Worm (Caenorhabditis elegans) whole organism, mixed stage, embryonic: ENCODE results near the gene F46E10.18.

Source experiments
- M03D4.4 ChIP-seq: sonication (generic microtip); optimal IDR thresholded peaks from 2 replicates; lab custom pipeline; 2017; ENCODE audit warnings: mild to moderate bottlenecking, missing genetic modification characterization, missing compliant biosample characterization
- blmp-1 ChIP-seq: fragments of 150-350 bp; optimal IDR thresholded peaks from 2 replicates; lab custom pipeline; 2014; ENCODE audit warnings: missing biosample characterization, missing genetic modification characterization
- ceh-39 ChIP-seq: fragments of 150-350 bp; optimal IDR thresholded peaks from 2 replicates; lab custom pipeline; 2014; ENCODE audit warnings: missing biosample characterization, missing genetic modification characterization
- ceh-43 ChIP-seq: fragments of 200-800 bp; sonication (Bioruptor generic); optimal IDR thresholded peaks from 2 replicates; lab custom pipeline; 2018; ENCODE audit warnings: mild to moderate bottlenecking, missing genetic modification characterization, moderate library complexity, missing compliant biosample characterization
- ceh-83 ChIP-seq: fragments of 200-800 bp; sonication (Bioruptor generic); optimal IDR thresholded peaks from 2 replicates; lab custom pipeline; 2018; ENCODE audit warnings: mild to moderate bottlenecking, missing genetic modification characterization, missing compliant biosample characterization
- ces-1 ChIP-seq: fragments of 150-350 bp; optimal IDR thresholded peaks from 2 replicates; lab custom pipeline; 2014; ENCODE audit warnings: missing biosample characterization, missing genetic modification reagents, missing genetic modification characterization
- cnd-1 ChIP-seq: fragments of 200-800 bp; sonication (Bioruptor generic); optimal IDR thresholded peaks from 2 replicates; lab custom pipeline; 2018; ENCODE audit warnings: mild to moderate bottlenecking, missing genetic modification characterization, missing compliant biosample characterization
- drap-1 ChIP-seq: fragments of 200-800 bp; sonication (Bioruptor generic); optimal IDR thresholded peaks from 3 replicates; lab custom pipeline; 2018; ENCODE audit warnings: mild to moderate bottlenecking, missing genetic modification characterization, missing compliant biosample characterization
- elt-1 ChIP-seq: sonication (generic microtip); optimal IDR thresholded peaks from 2 replicates; lab custom pipeline; 2017; ENCODE audit warnings: missing genetic modification characterization, mild to moderate bottlenecking, missing compliant biosample characterization, antibody characterized with exemption, moderate library complexity, borderline replicate concordance; ENCODE audit not compliant: insufficient read depth
- elt-3 ChIP-seq: fragments of 150-350 bp; optimal IDR thresholded peaks from 2 replicates; lab custom pipeline; 2014; ENCODE audit warnings: missing biosample characterization, missing genetic modification characterization
- flh-1 ChIP-seq: fragments of 200-800 bp; sonication (Bioruptor generic); optimal IDR thresholded peaks from 2 replicates; lab custom pipeline; 2018; ENCODE audit warnings: mild to moderate bottlenecking, missing genetic modification characterization, moderate library complexity, missing compliant biosample characterization
- ham-2 ChIP-seq: fragments of 200-800 bp; sonication (Bioruptor generic); optimal IDR thresholded peaks from 2 replicates; lab custom pipeline; 2018; ENCODE audit warnings: mild to moderate bottlenecking, missing genetic modification characterization, missing compliant biosample characterization
- lin-13 ChIP-seq: fragments of 150-350 bp; optimal IDR thresholded peaks from 2 replicates; lab custom pipeline; 2014; ENCODE audit warnings: missing biosample characterization, missing genetic modification characterization
- lin-32 ChIP-seq: fragments of 200-800 bp; sonication (Bioruptor generic); optimal IDR thresholded peaks from 2 replicates; lab custom pipeline; 2018; ENCODE audit warnings: mild to moderate bottlenecking, missing genetic modification characterization, missing compliant biosample characterization
- lsy-2 ChIP-seq: fragments of 150-350 bp; optimal IDR thresholded peaks from 2 replicates; lab custom pipeline; 2014; ENCODE audit warnings: missing biosample characterization, missing genetic modification characterization
- mab-5 ChIP-seq: fragments of 150-350 bp; optimal IDR thresholded peaks from 2 replicates; lab custom pipeline; 2014; ENCODE audit warnings: missing biosample characterization, missing genetic modification characterization
- mep-1 ChIP-seq: fragments of 150-350 bp; optimal IDR thresholded peaks from 2 replicates; lab custom pipeline; 2017; ENCODE audit warnings: missing biosample characterization, missing genetic modification reagents, missing genetic modification characterization, inconsistent platforms
- mls-2 ChIP-seq: sonication (generic microtip); optimal IDR thresholded peaks from 2 replicates; lab custom pipeline; 2016; ENCODE audit warnings: mild to moderate bottlenecking, missing genetic modification characterization, moderate library complexity, missing compliant biosample characterization
- nhr-12 ChIP-seq: fragments of 150-350 bp; optimal IDR thresholded peaks from 2 replicates; lab custom pipeline; 2014; ENCODE audit warnings: missing biosample characterization, missing genetic modification characterization
- nhr-2 ChIP-seq: fragments of 150-350 bp; optimal IDR thresholded peaks from 2 replicates; lab custom pipeline; 2014; ENCODE audit warnings: missing biosample characterization, missing genetic modification characterization
- nhr-237 ChIP-seq: fragments of 150-350 bp; optimal IDR thresholded peaks from 2 replicates; lab custom pipeline; 2014; ENCODE audit warnings: missing biosample characterization, missing genetic modification characterization
- nhr-28 ChIP-seq: fragments of 150-350 bp; optimal IDR thresholded peaks from 2 replicates; lab custom pipeline; 2014; ENCODE audit warnings: missing biosample characterization, missing genetic modification characterization
- nhr-76 ChIP-seq: sonication (generic microtip); optimal IDR thresholded peaks from 2 replicates; lab custom pipeline; 2017; ENCODE audit warnings: missing biosample characterization, missing genetic modification characterization
- pha-4 ChIP-seq: fragments of 150-350 bp; optimal IDR thresholded peaks from 2 replicates; lab custom pipeline; 2018; ENCODE audit warnings: missing biosample characterization, missing genetic modification reagents, missing genetic modification characterization
- sem-2 ChIP-seq: fragments of 200-800 bp; sonication (Bioruptor generic); optimal IDR thresholded peaks from 2 replicates; lab custom pipeline; 2018; ENCODE audit warnings: mild to moderate bottlenecking, missing genetic modification characterization, missing compliant biosample characterization
- snpc-4 ChIP-seq: fragments of 150-350 bp; optimal IDR thresholded peaks from 2 replicates; lab custom pipeline; 2014; ENCODE audit warnings: missing biosample characterization, missing genetic modification characterization
- sptf-1 ChIP-seq: sonication (generic microtip); optimal IDR thresholded peaks from 2 replicates; lab custom pipeline; 2017; ENCODE audit warnings: mild to moderate bottlenecking, missing genetic modification characterization, moderate library complexity, missing compliant biosample characterization
- tbx-8 ChIP-seq: fragments of 200-800 bp; sonication (Bioruptor generic); optimal IDR thresholded peaks from 2 replicates; lab custom pipeline; 2018; ENCODE audit warnings: mild to moderate bottlenecking, missing genetic modification characterization, moderate library complexity, missing compliant biosample characterization
- unc-120 ChIP-seq: sonication (generic microtip); optimal IDR thresholded peaks from 2 replicates; lab custom pipeline; 2017; ENCODE audit warnings: missing genetic modification characterization, missing compliant biosample characterization; ENCODE audit not compliant: poor library complexity, severe bottlenecking
- unc-39 ChIP-seq: fragments of 150-350 bp; optimal IDR thresholded peaks from 2 replicates; lab custom pipeline; 2014; ENCODE audit warnings: missing biosample characterization, missing genetic modification characterization
- unc-62 ChIP-seq: fragments of 150-350 bp; optimal IDR thresholded peaks from 2 replicates; lab custom pipeline; 2014; ENCODE audit warnings: missing biosample characterization, missing genetic modification reagents, missing genetic modification characterization
- zip-8 ChIP-seq: fragments of 150-350 bp; optimal IDR thresholded peaks from 2 replicates; lab custom pipeline; 2014; ENCODE audit warnings: missing biosample characterization, missing genetic modification characterization
- ztf-11 ChIP-seq: fragments of 150-350 bp; optimal IDR thresholded peaks from 2 replicates; lab custom pipeline; 2014; ENCODE audit warnings: missing biosample characterization, missing genetic modification characterization

F46E10.18 gene

DNA sequence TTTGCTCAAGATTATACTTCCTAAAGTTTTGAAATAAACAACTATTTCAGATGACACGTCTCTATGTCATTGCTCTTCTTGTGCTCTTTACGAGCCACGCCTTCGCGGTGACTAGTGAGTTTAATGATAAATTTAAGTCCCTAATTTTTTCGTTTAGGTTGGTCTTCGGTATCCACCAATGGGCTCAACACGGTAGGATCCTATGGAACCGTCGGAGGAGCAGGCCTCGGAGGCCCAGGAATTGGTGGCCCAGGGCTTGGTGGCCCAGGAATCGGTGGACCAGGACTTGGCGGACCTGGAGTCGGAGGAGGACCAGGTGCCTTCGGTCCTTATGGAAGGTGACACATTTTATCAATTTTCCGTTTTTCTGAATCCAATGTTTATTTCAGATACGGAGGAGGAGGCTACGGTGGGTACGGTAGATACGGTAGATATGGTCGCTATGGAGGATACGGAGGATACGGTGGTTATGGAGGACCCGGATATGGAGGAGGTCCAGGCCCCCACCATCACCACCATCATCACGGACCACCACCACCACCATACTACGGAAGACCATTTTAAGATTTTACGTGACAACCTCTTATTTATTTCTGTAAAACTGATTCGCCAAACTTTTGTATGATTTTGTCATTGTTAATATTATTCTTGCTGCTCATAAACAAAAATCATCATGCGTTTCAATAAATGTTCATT is at the start of gene F46E10.18, which contains the start of gene F46E10.2:
Gene F46E10.18 (plus strand): TSS at position 646 of the 696 bp plus-strand sequence.
Gene F46E10.2 (plus strand): TSS at position 51 of the 696 bp plus-strand sequence.
- TF ChIP-seq lin-32 (GFP tag; lab: Kevin White, UChicago) (no peak), ceh-39 (tag; lab: Kevin White, UChicago) (no peak), nhr-237 (no peak), blmp-1 (tag; lab: Kevin White, UChicago) (no peak)

DNA sequence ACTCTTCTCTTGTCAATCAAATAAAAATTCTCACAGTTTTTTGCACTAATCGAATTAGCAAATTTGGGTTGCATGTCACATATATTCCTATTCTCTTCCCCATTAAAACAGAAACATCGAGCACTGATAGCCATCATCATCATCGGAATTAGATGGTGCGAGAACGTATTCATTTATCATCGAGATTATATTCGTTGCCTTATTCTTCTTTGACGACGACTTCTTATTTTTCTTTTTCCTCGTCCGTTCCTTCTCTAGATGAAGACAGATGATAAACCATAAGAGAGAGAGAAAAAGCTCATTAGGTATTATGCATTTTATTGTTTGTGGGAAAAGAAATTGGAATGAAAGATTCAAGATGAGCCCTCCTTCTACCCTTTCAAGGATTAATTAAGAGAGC is 49.6 kb upstream of the F46E10.18 start:
- TF ChIP-seq elt-1 (tag; lab: Kevin White, UChicago) (peak; percentile 55), ces-1 (peak; percentile 18), M03D4.4 (tag; lab: Kevin White, UChicago) (no peak)

DNA sequence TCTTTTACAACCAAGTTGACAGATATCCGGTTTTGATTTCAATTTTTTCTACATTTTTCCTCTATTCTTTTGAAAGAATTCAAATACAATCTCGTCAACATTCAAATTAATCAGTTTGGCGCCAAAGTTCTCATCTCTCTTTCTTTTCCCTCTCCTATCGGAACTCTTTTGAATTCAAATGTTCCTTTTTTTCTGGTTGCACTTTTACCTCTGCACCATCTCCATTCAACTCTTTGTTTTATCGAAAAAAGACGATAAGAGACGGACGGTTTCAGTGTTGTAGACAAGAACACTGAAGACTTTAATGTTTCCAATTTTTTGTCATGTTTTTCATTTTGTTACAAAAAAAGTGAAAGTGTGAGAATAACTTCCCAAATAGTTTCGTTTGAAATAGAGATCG is 44.8 kb upstream of the F46E10.18 start:
- no peak for TF ChIP-seq nhr-28 (tag; lab: Kevin White, UChicago)
- TF ChIP-seq flh-1 (GFP tag; lab: Kevin White, UChicago): no peak
- no peak for TF ChIP-seq ceh-39 (tag; lab: Kevin White, UChicago)
- TF ChIP-seq unc-120 (tag; lab: Kevin White, UChicago): no peak
- TF ChIP-seq pha-4: no peak
- TF ChIP-seq zip-8 (tag; lab: Kevin White, UChicago): no peak
- no peak for TF ChIP-seq nhr-76
- no peak for TF ChIP-seq unc-39 (tag; lab: Kevin White, UChicago)
- no peak for TF ChIP-seq sem-2 (GFP tag; lab: Kevin White, UChicago)
- TF ChIP-seq mep-1 (tag; lab: Kevin White, UChicago): no peak
- no peak for TF ChIP-seq elt-3 (tag; lab: Kevin White, UChicago)
- no peak for TF ChIP-seq nhr-237
- no peak for TF ChIP-seq mab-5
- no peak for TF ChIP-seq ham-2 (GFP tag; lab: Kevin White, UChicago)
- no peak for TF ChIP-seq snpc-4 (tag; lab: Kevin White, UChicago)
- no peak for TF ChIP-seq sptf-1 (tag; lab: Kevin White, UChicago)
- no peak for TF ChIP-seq tbx-8 (GFP tag; lab: Kevin White, UChicago)

DNA sequence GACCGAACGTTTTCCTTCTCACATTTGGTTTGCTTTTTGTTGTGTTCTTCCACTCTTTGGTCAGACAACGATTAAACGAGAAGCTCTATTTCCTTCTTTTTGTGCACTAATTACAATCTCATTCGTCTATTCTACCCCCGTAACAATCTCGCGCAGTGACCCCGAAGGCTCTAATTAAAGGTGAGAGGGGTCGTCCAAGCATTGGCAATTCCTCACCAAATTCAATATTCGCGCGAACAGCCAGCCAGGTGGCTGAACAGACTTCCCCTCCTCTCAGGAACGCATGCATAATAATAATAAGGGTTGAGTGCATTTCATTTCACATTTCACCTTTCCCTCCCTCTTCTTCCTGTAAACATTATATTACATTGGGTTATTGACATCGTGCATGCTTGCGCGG is 35.7 kb upstream of the F46E10.18 start:
- TF ChIP-seq sptf-1 (tag; lab: Kevin White, UChicago) (peak; percentile 74), mls-2 (tag; lab: Kevin White, UChicago) (peak; percentile 71), snpc-4 (tag; lab: Kevin White, UChicago) (no peak), unc-62 (GFP tag; lab: Kevin White, UChicago) (no peak), nhr-12 (tag; lab: Kevin White, UChicago) (no peak), ztf-11 (tag; lab: Kevin White, UChicago) (no peak), drap-1 (GFP tag; lab: Kevin White, UChicago) (no peak), unc-39 (tag; lab: Kevin White, UChicago) (no peak), nhr-2 (tag; lab: Kevin White, UChicago) (peak; percentile 47), lin-32 (GFP tag; lab: Kevin White, UChicago) (peak; percentile 22), lsy-2 (tag; lab: Kevin White, UChicago) (no peak), tbx-8 (GFP tag; lab: Kevin White, UChicago) (no peak), ceh-83 (GFP tag; lab: Kevin White, UChicago) (peak; percentile 20), nhr-28 (tag; lab: Kevin White, UChicago) (no peak), cnd-1 (tag; lab: Kevin White, UChicago) (no peak), mep-1 (tag; lab: Kevin White, UChicago) (no peak), elt-3 (tag; lab: Kevin White, UChicago) (no peak), ceh-43 (peak; percentile 68), nhr-237 (no peak), pha-4 (peak; percentile 10), flh-1 (GFP tag; lab: Kevin White, UChicago) (no peak), nhr-76 (no peak), elt-1 (tag; lab: Kevin White, UChicago) (no peak), ceh-39 (tag; lab: Kevin White, UChicago) (no peak), blmp-1 (tag; lab: Kevin White, UChicago) (no peak), M03D4.4 (tag; lab: Kevin White, UChicago) (no peak), lin-13 (tag; lab: Kevin White, UChicago) (no peak), sem-2 (GFP tag; lab: Kevin White, UChicago) (peak; percentile 23)
